Worm (Caenorhabditis elegans) whole organism, L1 larva: ENCODE data around the gene kmo-2.

ENCODE experiments used
- C16A3.4 ChIP-seq: fragments of 150-350 bp; optimal IDR thresholded peaks from 2 replicates; lab custom pipeline; 2014; ENCODE audit warnings: missing biosample characterization, missing genetic modification characterization
- F16B12.6 ChIP-seq: fragments of 150-350 bp; optimal IDR thresholded peaks from 2 replicates; lab custom pipeline; 2014; ENCODE audit warnings: missing biosample characterization, missing genetic modification characterization
- blmp-1 ChIP-seq: fragments of 150-350 bp; optimal IDR thresholded peaks from 2 replicates; lab custom pipeline; 2014; ENCODE audit warnings: missing biosample characterization, missing genetic modification characterization
- ces-1 ChIP-seq: fragments of 150-350 bp; optimal IDR thresholded peaks from 2 replicates; lab custom pipeline; 2014; ENCODE audit warnings: missing biosample characterization, missing genetic modification reagents, missing genetic modification characterization
- dpl-1 ChIP-seq, 3 experiments: fragments of 150-350 bp in 2 of 3; sonication (generic microtip) in 1 of 3; optimal IDR thresholded peaks; 2 replicates each; lab custom pipeline; 2014 to 2017; ENCODE audit warnings: missing biosample characterization in 3 of 3, missing genetic modification characterization in 3 of 3, missing genetic modification reagents in 3 of 3
- dsc-1 ChIP-seq: sonication (generic microtip); optimal IDR thresholded peaks from 2 replicates; lab custom pipeline; 2016; ENCODE audit warnings: mild to moderate bottlenecking, missing genetic modification characterization, missing compliant biosample characterization
- efl-1 ChIP-seq, 4 experiments: fragments of 150-350 bp; optimal IDR thresholded peaks in 3 of 4; peaks in 1 of 4; 1 replicate in 1 of 4; 2 replicates in 3 of 4; lab custom pipeline; 2014; ENCODE audit warnings: missing biosample characterization in 2 of 4, missing genetic modification characterization in 2 of 4, missing genetic modification reagents in 2 of 4
- elt-2 ChIP-seq: sonication (generic microtip); optimal IDR thresholded peaks from 2 replicates; lab custom pipeline; 2016; ENCODE audit warnings: missing genetic modification characterization, mild to moderate bottlenecking, inconsistent platforms, missing compliant biosample characterization, missing genetic modification reagents
- elt-3 ChIP-seq, 6 experiments: fragments of 150-350 bp in 1 of 6; sonication (generic microtip); optimal IDR thresholded peaks; 2 replicates each; lab custom pipeline; 2017 to 2018; ENCODE audit warnings: missing biosample characterization in 6 of 6, missing genetic modification characterization in 6 of 6, inconsistent platforms in 1 of 6
- ets-5 ChIP-seq: fragments of 200-800 bp; sonication (Bioruptor generic); IDR thresholded peaks from 2 replicates; pipeline ENCODE4 v1.3.6; 2022; ENCODE audit warnings: missing genetic modification characterization, missing compliant biosample characterization
- fkh-10 ChIP-seq: sonication (generic microtip); optimal IDR thresholded peaks from 2 replicates; lab custom pipeline; 2017; ENCODE audit warnings: missing biosample characterization, missing genetic modification reagents, missing genetic modification characterization
- fkh-8 ChIP-seq: sonication (generic microtip); optimal IDR thresholded peaks from 2 replicates; lab custom pipeline; 2016; ENCODE audit warnings: mild to moderate bottlenecking, missing genetic modification characterization, missing compliant biosample characterization
- grh-1 ChIP-seq: fragments of 200-800 bp; sonication (Bioruptor generic); IDR thresholded peaks from 2 replicates; pipeline ENCODE4 v1.3.6; 2022; ENCODE audit warnings: missing genetic modification reagents, missing genetic modification characterization, missing compliant biosample characterization
- hlh-17 ChIP-seq: fragments of 200-800 bp; sonication (Bioruptor generic); optimal IDR thresholded peaks from 2 replicates; lab custom pipeline; 2018; ENCODE audit warnings: missing genetic modification characterization, mild to moderate bottlenecking, missing compliant biosample characterization, moderate library complexity, borderline replicate concordance
- irx-1 ChIP-seq: sonication (generic microtip); optimal IDR thresholded peaks from 2 replicates; lab custom pipeline; 2016; ENCODE audit warnings: missing genetic modification characterization, missing compliant biosample characterization
- isw-1 ChIP-seq: fragments of 200-800 bp; sonication (Bioruptor generic); IDR thresholded peaks from 2 replicates; pipeline ENCODE4 v1.3.6; 2022; ENCODE audit warnings: missing genetic modification characterization, missing compliant biosample characterization
- lin-13 ChIP-seq: fragments of 150-350 bp; optimal IDR thresholded peaks from 2 replicates; lab custom pipeline; 2014; ENCODE audit warnings: missing biosample characterization, missing genetic modification reagents, missing genetic modification characterization
- lin-14 ChIP-seq: fragments of 200-800 bp; sonication (Bioruptor generic); optimal IDR thresholded peaks from 2 replicates; lab custom pipeline; 2018; ENCODE audit warnings: mild to moderate bottlenecking, missing genetic modification characterization, moderate library complexity, missing compliant biosample characterization
- lin-15B ChIP-seq: fragments of 150-350 bp; sonication (generic microtip); optimal IDR thresholded peaks from 3 replicates; lab custom pipeline; 2014; ENCODE audit warnings: missing biosample characterization, missing genetic modification characterization
- lir-3 ChIP-seq: sonication (generic microtip); optimal IDR thresholded peaks from 2 replicates; lab custom pipeline; 2016; ENCODE audit warnings: mild to moderate bottlenecking, missing genetic modification characterization, moderate library complexity, missing compliant biosample characterization; ENCODE audit not compliant: poor library complexity
- nhr-11 ChIP-seq: fragments of 150-350 bp; optimal IDR thresholded peaks from 2 replicates; lab custom pipeline; 2014; ENCODE audit warnings: missing biosample characterization, missing genetic modification characterization
- nhr-28 ChIP-seq: fragments of 150-350 bp; optimal IDR thresholded peaks from 2 replicates; lab custom pipeline; 2014; ENCODE audit warnings: missing biosample characterization, missing genetic modification characterization
- nhr-71 ChIP-seq: sonication (generic microtip); optimal IDR thresholded peaks from 2 replicates; lab custom pipeline; 2016; ENCODE audit warnings: mild to moderate bottlenecking, missing genetic modification characterization, moderate library complexity, missing compliant biosample characterization
- nhr-85 ChIP-seq: sonication (generic microtip); peaks from one replicate; lab custom pipeline; 2016; ENCODE audit warnings: missing genetic modification characterization, inconsistent platforms, missing compliant biosample characterization
- skn-1 ChIP-seq: fragments of 150-350 bp; optimal IDR thresholded peaks from 2 replicates; lab custom pipeline; 2014; ENCODE audit warnings: missing biosample characterization, missing genetic modification characterization
- snu-23 ChIP-seq: sonication (generic microtip); optimal IDR thresholded peaks from 2 replicates; lab custom pipeline; 2016; ENCODE audit warnings: missing genetic modification characterization, missing compliant biosample characterization
- tbx-2 ChIP-seq: sonication (generic microtip); optimal IDR thresholded peaks from 2 replicates; lab custom pipeline; 2016; ENCODE audit warnings: missing genetic modification characterization, missing compliant biosample characterization
- tlp-1 ChIP-seq: fragments of 150-350 bp; optimal IDR thresholded peaks from 2 replicates; lab custom pipeline; 2014; ENCODE audit warnings: missing biosample characterization, missing genetic modification characterization
- unc-130 ChIP-seq: fragments of 150-350 bp; optimal IDR thresholded peaks from 2 replicates; lab custom pipeline; 2017; ENCODE audit warnings: missing biosample characterization, missing genetic modification characterization, inconsistent platforms
- unc-30 ChIP-seq: sonication (generic microtip); optimal IDR thresholded peaks from 2 replicates; lab custom pipeline; 2017; ENCODE audit warnings: missing biosample characterization, missing genetic modification characterization
- unc-86 ChIP-seq: sonication (generic microtip); optimal IDR thresholded peaks from 2 replicates; lab custom pipeline; 2016; ENCODE audit warnings: missing genetic modification characterization, missing compliant biosample characterization

Gene kmo-2

DNA sequence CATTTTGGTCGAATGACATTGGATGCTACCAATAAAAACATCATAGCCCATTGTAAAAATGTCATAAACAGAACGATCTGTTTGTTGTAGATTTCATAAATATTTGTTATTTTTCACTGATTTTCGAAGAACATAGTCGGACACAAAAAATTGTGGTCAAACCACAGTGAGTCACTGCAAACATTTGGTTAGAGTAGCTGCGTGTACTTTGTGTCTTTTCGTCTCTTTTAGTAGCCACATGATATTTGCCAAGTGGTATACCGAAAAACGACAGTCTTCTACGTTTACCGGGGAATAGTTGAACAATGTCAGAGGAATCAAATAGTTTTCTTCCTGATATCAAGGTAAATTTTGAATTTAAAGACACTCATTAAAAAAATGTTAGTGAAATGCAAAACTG lies 23.4 kb upstream of the kmo-2 start, which contains the start of gene nhr-206 (continued):
- TF ChIP-seq blmp-1 (tag; lab: Kevin White, UChicago) (peak; percentile 45), skn-1 (tag; lab: Kevin White, UChicago) (peak; percentile 10), unc-130 (no peak), snu-23 (GFP tag; lab: Kevin White, UChicago) (peak; percentile 52), hlh-17 (GFP tag; lab: Kevin White, UChicago) (no peak), nhr-71 (peak; percentile 47), fkh-8 (no peak), lin-13 (no peak), dsc-1 (tag; lab: Kevin White, UChicago) (no peak), unc-86 (tag; lab: Kevin White, UChicago) (no peak), lin-15B (no peak)

DNA sequence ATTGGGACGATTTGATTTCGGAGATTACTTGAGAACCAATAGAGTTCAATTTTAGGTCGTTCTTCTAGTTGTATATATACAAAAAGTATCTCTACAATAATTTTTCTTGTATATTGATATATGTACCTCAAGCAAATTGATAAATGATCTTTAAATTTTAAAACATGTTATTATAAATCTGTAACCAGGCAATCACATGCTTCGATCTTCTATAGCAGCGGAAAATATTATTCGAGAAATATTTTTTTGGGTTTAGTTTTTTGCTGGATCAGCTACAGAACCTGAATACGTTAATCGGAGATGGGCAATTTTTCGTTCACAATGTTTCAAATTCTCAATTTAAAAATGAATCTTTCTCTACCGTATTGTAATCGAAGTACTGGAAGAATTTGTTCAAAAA lies 20.4 kb upstream of the kmo-2 start, which contains the start of gene R07B7.12:
TSS of gene R07B7.12 (plus strand) at position 301 of the 400 bp plus-strand sequence.
- no peak for TF ChIP-seq fkh-10 (GFP tag; lab: Kevin White, UChicago)
- no peak for TF ChIP-seq blmp-1 (tag; lab: Kevin White, UChicago)
- no peak for TF ChIP-seq lir-3 (tag; lab: Kevin White, UChicago)

DNA sequence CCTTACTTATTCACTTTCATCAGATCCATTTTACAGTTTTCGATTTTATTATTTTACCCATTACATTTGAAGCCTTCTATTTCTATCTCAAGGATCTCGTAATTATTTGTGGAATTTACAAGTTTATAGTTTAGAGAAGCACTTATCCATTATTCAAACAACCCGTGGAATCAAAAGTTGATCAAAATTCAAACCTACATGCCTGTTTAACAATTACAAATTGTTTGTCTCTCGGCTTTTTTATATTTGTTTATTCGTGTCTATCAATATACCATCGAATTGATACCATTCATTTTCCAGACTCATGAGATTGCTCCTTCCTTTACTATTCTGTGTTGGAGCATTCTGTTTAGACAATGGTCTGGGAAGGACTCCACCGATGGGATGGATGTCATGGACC lies 18.6 kb upstream of the kmo-2 start, which contains the start of gene gana-1:
TSS of gene gana-1 (plus strand) at position 301 of the 400 bp plus-strand sequence.
- TF ChIP-seq tlp-1 (tag; lab: Kevin White, UChicago): no peak
- TF ChIP-seq unc-30 (tag; lab: Kevin White, UChicago): no peak
- no peak for TF ChIP-seq fkh-8
- no peak for TF ChIP-seq C16A3.4 (tag; lab: Kevin White, UChicago)
- no peak for TF ChIP-seq unc-130
- no peak for TF ChIP-seq fkh-10 (GFP tag; lab: Kevin White, UChicago)
- no peak for TF ChIP-seq grh-1 (GFP tag; lab: Robert Waterston, UW)
- TF ChIP-seq ces-1: no peak
- TF ChIP-seq lin-14 (GFP tag; lab: Kevin White, UChicago): no peak
- no peak for TF ChIP-seq dpl-1 (GFP tag; optimal IDR thresholded peaks at IDR 0.05; lab: Kevin White, UChicago)
- TF ChIP-seq isw-1 (GFP tag; lab: Robert Waterston, UW): no peak
- TF ChIP-seq nhr-28: no peak

DNA sequence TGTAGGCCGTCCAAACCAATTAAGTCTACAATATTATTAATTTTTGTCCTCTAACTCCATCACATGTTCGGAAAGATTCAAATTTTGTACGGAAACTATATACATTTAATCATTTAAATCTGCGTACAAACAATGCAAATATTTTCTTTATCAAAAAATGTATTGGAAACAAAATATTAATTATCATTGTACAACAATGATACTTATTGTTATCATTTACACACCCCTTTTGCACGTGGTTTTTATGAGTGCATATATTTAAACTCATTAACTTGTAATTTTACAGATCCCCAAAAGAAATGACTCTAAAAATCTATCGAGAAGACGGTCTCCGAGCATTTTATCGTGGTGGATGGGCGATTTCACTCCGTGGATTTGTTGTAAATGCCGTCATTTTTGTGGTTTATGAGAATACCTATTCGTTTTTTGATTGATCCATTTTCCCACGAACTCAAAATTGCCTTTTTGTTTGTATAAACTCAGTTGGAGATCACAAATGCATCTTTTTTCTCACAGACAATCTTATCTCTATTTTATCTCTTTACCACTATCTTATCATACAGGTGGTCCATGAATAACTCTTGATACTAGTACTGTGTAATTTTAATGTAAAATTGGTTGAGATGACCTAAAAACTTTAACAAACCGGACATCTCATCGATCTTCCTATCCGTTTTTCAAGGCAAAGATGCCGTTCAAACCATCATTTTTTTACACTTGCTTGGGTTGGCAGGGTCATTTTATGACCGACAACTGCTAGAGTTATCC lies 17.7 kb upstream of the kmo-2 start:
- TF ChIP-seq lin-14 (GFP tag; lab: Kevin White, UChicago): peak; percentile 3
- TF ChIP-seq elt-3 (tag; optimal IDR thresholded peaks at IDR 0.05; lab: Kevin White, UChicago): peak; percentile 75 to 98 (median 94)
- TF ChIP-seq elt-2 (tag; lab: Kevin White, UChicago): peak; percentile 63
- TF ChIP-seq irx-1: no peak
- TF ChIP-seq nhr-85 (tag; lab: Kevin White, UChicago): peak; percentile 6
- TF ChIP-seq F16B12.6 (tag; lab: Kevin White, UChicago): no peak

DNA sequence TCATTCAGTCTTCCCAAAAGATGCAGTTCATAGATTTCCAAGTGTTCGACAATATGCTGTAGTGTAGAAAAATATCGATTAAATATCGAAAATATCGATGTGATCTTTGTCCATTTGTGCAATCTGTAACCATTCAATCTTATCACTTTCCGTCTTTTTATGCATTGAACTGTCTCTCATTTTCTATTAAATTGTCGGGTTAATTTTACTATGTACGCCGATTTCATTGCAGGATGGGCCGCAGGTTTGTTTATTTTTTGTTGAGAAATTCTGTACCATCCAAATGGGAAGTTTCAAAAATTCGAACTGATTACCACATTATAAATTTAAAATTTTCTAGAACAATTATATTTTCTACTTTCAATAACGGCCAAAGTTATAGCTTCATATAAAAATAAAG lies 15.9 kb upstream of the kmo-2 start, which contains the start of gene R07B7.8:
TSS of gene R07B7.8 (minus strand) at position 101 of the 400 bp plus-strand sequence.
- TF ChIP-seq elt-2 (tag; lab: Kevin White, UChicago) (peak; percentile 8), nhr-11 (tag; lab: Kevin White, UChicago) (no peak)
- TF ChIP-seq, all 84 proteins: peak for 1

DNA sequence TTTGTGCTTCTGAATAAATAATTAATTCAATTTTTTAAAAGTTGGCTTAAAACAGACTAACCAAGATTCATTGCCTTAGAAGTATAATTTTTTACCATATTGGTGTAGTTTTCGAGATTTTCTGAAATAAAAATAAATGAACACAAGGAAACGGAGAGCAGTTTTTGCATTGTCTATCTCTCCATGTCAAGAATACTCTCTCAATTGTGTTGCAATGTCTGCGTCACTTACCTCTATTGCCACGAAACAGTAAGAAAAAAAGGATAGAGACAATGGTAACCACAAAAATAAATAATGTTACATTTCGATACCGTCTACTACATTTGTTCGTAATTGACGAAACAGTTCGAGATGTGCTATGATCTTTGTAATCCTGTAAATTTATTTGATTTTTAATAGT lies 14.6 kb upstream of the kmo-2 start, which contains the start of gene R07B7.10:
TSS of gene R07B7.10 (plus strand) at position 285 of the 400 bp plus-strand sequence.
- TF ChIP-seq dpl-1 (GFP tag; optimal IDR thresholded peaks at IDR 0.05; lab: Kevin White, UChicago) (no peak), ets-5 (GFP tag; lab: Robert Waterston, UW) (no peak), tbx-2 (tag; lab: Kevin White, UChicago) (no peak), lin-14 (GFP tag; lab: Kevin White, UChicago) (peak; percentile 7), grh-1 (GFP tag; lab: Robert Waterston, UW) (no peak), efl-1 (optimal IDR thresholded peaks at IDR 0.05; lab: Kevin White, UChicago) (peak; percentile 22 to 52), efl-1 (GFP tag; optimal IDR thresholded peaks at IDR 0.05 in 1 of 2; lab: Kevin White, UChicago) (peak in 1 of 2 experiments; percentile 50)
